Worm (Caenorhabditis elegans) whole organism, mixed stage, embryonic: Measurements from ENCODE around the gene T22D1.1.
A peak's percentile ranks its signal among the peaks of the same experiment; 100 is the strongest.

Experiments
- M03D4.4 ChIP-seq: sonication (generic microtip); optimal IDR thresholded peaks from 2 replicates; lab custom pipeline; 2017; ENCODE audit warnings: mild to moderate bottlenecking, missing genetic modification characterization, missing compliant biosample characterization
- blmp-1 ChIP-seq: fragments of 150-350 bp; optimal IDR thresholded peaks from 2 replicates; lab custom pipeline; 2014; ENCODE audit warnings: missing biosample characterization, missing genetic modification characterization
- ceh-39 ChIP-seq: fragments of 150-350 bp; optimal IDR thresholded peaks from 2 replicates; lab custom pipeline; 2014; ENCODE audit warnings: missing biosample characterization, missing genetic modification characterization
- ceh-43 ChIP-seq: fragments of 200-800 bp; sonication (Bioruptor generic); optimal IDR thresholded peaks from 2 replicates; lab custom pipeline; 2018; ENCODE audit warnings: mild to moderate bottlenecking, missing genetic modification characterization, moderate library complexity, missing compliant biosample characterization
- ceh-83 ChIP-seq: fragments of 200-800 bp; sonication (Bioruptor generic); optimal IDR thresholded peaks from 2 replicates; lab custom pipeline; 2018; ENCODE audit warnings: mild to moderate bottlenecking, missing genetic modification characterization, missing compliant biosample characterization
- ces-1 ChIP-seq: fragments of 150-350 bp; optimal IDR thresholded peaks from 2 replicates; lab custom pipeline; 2014; ENCODE audit warnings: missing biosample characterization, missing genetic modification reagents, missing genetic modification characterization
- cnd-1 ChIP-seq: fragments of 200-800 bp; sonication (Bioruptor generic); optimal IDR thresholded peaks from 2 replicates; lab custom pipeline; 2018; ENCODE audit warnings: mild to moderate bottlenecking, missing genetic modification characterization, missing compliant biosample characterization
- drap-1 ChIP-seq: fragments of 200-800 bp; sonication (Bioruptor generic); optimal IDR thresholded peaks from 3 replicates; lab custom pipeline; 2018; ENCODE audit warnings: mild to moderate bottlenecking, missing genetic modification characterization, missing compliant biosample characterization
- elt-1 ChIP-seq: sonication (generic microtip); optimal IDR thresholded peaks from 2 replicates; lab custom pipeline; 2017; ENCODE audit warnings: missing genetic modification characterization, mild to moderate bottlenecking, missing compliant biosample characterization, antibody characterized with exemption, moderate library complexity, borderline replicate concordance; ENCODE audit not compliant: insufficient read depth
- elt-3 ChIP-seq: fragments of 150-350 bp; optimal IDR thresholded peaks from 2 replicates; lab custom pipeline; 2014; ENCODE audit warnings: missing biosample characterization, missing genetic modification characterization
- flh-1 ChIP-seq: fragments of 200-800 bp; sonication (Bioruptor generic); optimal IDR thresholded peaks from 2 replicates; lab custom pipeline; 2018; ENCODE audit warnings: mild to moderate bottlenecking, missing genetic modification characterization, moderate library complexity, missing compliant biosample characterization
- ham-2 ChIP-seq: fragments of 200-800 bp; sonication (Bioruptor generic); optimal IDR thresholded peaks from 2 replicates; lab custom pipeline; 2018; ENCODE audit warnings: mild to moderate bottlenecking, missing genetic modification characterization, missing compliant biosample characterization
- hlh-1 ChIP-seq: fragments of 150-350 bp; optimal IDR thresholded peaks from 2 replicates; lab custom pipeline; 2014; ENCODE audit warnings: missing biosample characterization, missing genetic modification reagents, missing genetic modification characterization
- lin-13 ChIP-seq: fragments of 150-350 bp; optimal IDR thresholded peaks from 2 replicates; lab custom pipeline; 2014; ENCODE audit warnings: missing biosample characterization, missing genetic modification characterization
- lin-32 ChIP-seq: fragments of 200-800 bp; sonication (Bioruptor generic); optimal IDR thresholded peaks from 2 replicates; lab custom pipeline; 2018; ENCODE audit warnings: mild to moderate bottlenecking, missing genetic modification characterization, missing compliant biosample characterization
- lsy-2 ChIP-seq: fragments of 150-350 bp; optimal IDR thresholded peaks from 2 replicates; lab custom pipeline; 2014; ENCODE audit warnings: missing biosample characterization, missing genetic modification characterization
- mab-5 ChIP-seq: fragments of 150-350 bp; optimal IDR thresholded peaks from 2 replicates; lab custom pipeline; 2014; ENCODE audit warnings: missing biosample characterization, missing genetic modification characterization
- mep-1 ChIP-seq: fragments of 150-350 bp; optimal IDR thresholded peaks from 2 replicates; lab custom pipeline; 2017; ENCODE audit warnings: missing biosample characterization, missing genetic modification reagents, missing genetic modification characterization, inconsistent platforms
- nhr-12 ChIP-seq: fragments of 150-350 bp; optimal IDR thresholded peaks from 2 replicates; lab custom pipeline; 2014; ENCODE audit warnings: missing biosample characterization, missing genetic modification characterization
- nhr-2 ChIP-seq: fragments of 150-350 bp; optimal IDR thresholded peaks from 2 replicates; lab custom pipeline; 2014; ENCODE audit warnings: missing biosample characterization, missing genetic modification characterization
- nhr-76 ChIP-seq: sonication (generic microtip); optimal IDR thresholded peaks from 2 replicates; lab custom pipeline; 2017; ENCODE audit warnings: missing biosample characterization, missing genetic modification characterization
- sem-2 ChIP-seq: fragments of 200-800 bp; sonication (Bioruptor generic); optimal IDR thresholded peaks from 2 replicates; lab custom pipeline; 2018; ENCODE audit warnings: mild to moderate bottlenecking, missing genetic modification characterization, missing compliant biosample characterization
- sptf-1 ChIP-seq: sonication (generic microtip); optimal IDR thresholded peaks from 2 replicates; lab custom pipeline; 2017; ENCODE audit warnings: mild to moderate bottlenecking, missing genetic modification characterization, moderate library complexity, missing compliant biosample characterization
- tbx-8 ChIP-seq: fragments of 200-800 bp; sonication (Bioruptor generic); optimal IDR thresholded peaks from 2 replicates; lab custom pipeline; 2018; ENCODE audit warnings: mild to moderate bottlenecking, missing genetic modification characterization, moderate library complexity, missing compliant biosample characterization
- unc-120 ChIP-seq: sonication (generic microtip); optimal IDR thresholded peaks from 2 replicates; lab custom pipeline; 2017; ENCODE audit warnings: missing genetic modification characterization, missing compliant biosample characterization; ENCODE audit not compliant: poor library complexity, severe bottlenecking
- unc-39 ChIP-seq: fragments of 150-350 bp; optimal IDR thresholded peaks from 2 replicates; lab custom pipeline; 2014; ENCODE audit warnings: missing biosample characterization, missing genetic modification characterization
- unc-62 ChIP-seq: fragments of 150-350 bp; optimal IDR thresholded peaks from 2 replicates; lab custom pipeline; 2014; ENCODE audit warnings: missing biosample characterization, missing genetic modification reagents, missing genetic modification characterization
- zip-8 ChIP-seq: fragments of 150-350 bp; optimal IDR thresholded peaks from 2 replicates; lab custom pipeline; 2014; ENCODE audit warnings: missing biosample characterization, missing genetic modification characterization
- ztf-11 ChIP-seq: fragments of 150-350 bp; optimal IDR thresholded peaks from 2 replicates; lab custom pipeline; 2014; ENCODE audit warnings: missing biosample characterization, missing genetic modification characterization

The T22D1.1 gene

ce11 chrIV:6928417-6928816 is 5.2 kb downstream of the T22D1.1 start, which contains the start of gene cest-6:
TSS of gene cest-6 (minus strand) at chrIV:6928517.
- no peak for TF ChIP-seq sem-2
- TF ChIP-seq elt-1 (tag; lab: Kevin White, UChicago) = no peak

- TF ChIP-seq sem-2 (no peak), drap-1 (GFP tag; lab: Kevin White, UChicago) (no peak), lin-13 (tag; lab: Kevin White, UChicago) (no peak), flh-1 (GFP tag; lab: Kevin White, UChicago) (no peak), elt-3 (tag; lab: Kevin White, UChicago) (no peak)
Measured at ce11 chrIV:6937548-6937947, 14.4 kb downstream of the T22D1.1 start, which contains the start of gene npr-12. TSS of gene npr-12 (minus strand) at chrIV:6937648.

ce11 chrIV:6941101-6941500 is 17.9 kb downstream of the T22D1.1 start:
- TF ChIP-seq nhr-2 (tag; lab: Kevin White, UChicago) (no peak), ceh-83 (GFP tag; lab: Kevin White, UChicago) (no peak)

ce11 chrIV:6946832-6947231 is 23.7 kb downstream of the T22D1.1 start:
- TF ChIP-seq drap-1 (GFP tag; lab: Kevin White, UChicago) = no peak
- TF ChIP-seq unc-62 (GFP tag; lab: Kevin White, UChicago) = peak; percentile 95
- TF ChIP-seq ceh-39 (tag; lab: Kevin White, UChicago) = no peak
- TF ChIP-seq hlh-1 (tag; lab: Kevin White, UChicago) = peak; percentile 92
- TF ChIP-seq flh-1 (GFP tag; lab: Kevin White, UChicago) = no peak
- peak; percentile 27 for TF ChIP-seq unc-120 (tag; lab: Kevin White, UChicago)
- TF ChIP-seq lin-32 = no peak
- no peak for TF ChIP-seq blmp-1 (tag; lab: Kevin White, UChicago)
- TF ChIP-seq ceh-43 (GFP tag; lab: Kevin White, UChicago) = no peak
- TF ChIP-seq elt-3 (tag; lab: Kevin White, UChicago) = no peak

ce11 chrIV:6951259-6951658 is 28.1 kb downstream of the T22D1.1 start:
- no peak for TF ChIP-seq unc-39
- no peak for TF ChIP-seq mep-1 (tag; lab: Kevin White, UChicago)
- TF ChIP-seq ces-1 = peak; percentile 8
- TF ChIP-seq unc-120 (tag; lab: Kevin White, UChicago) = no peak
- TF ChIP-seq blmp-1 (tag; lab: Kevin White, UChicago) = no peak

- TF ChIP-seq ces-1 (peak; percentile 4), elt-3 (tag; lab: Kevin White, UChicago) (no peak)
Measured at ce11 chrIV:6954682-6955081, 31.5 kb downstream of the T22D1.1 start.

- no peak for TF ChIP-seq nhr-76 (tag; lab: Kevin White, UChicago)
- TF ChIP-seq hlh-1 (tag; lab: Kevin White, UChicago) = no peak
- peak; percentile 96 for TF ChIP-seq ces-1
- TF ChIP-seq, all 35 proteins: peak for 1
Measured at ce11 chrIV:6956668-6957067, 33.5 kb downstream of the T22D1.1 start.

ce11 chrIV:6957341-6957740 is 34.2 kb downstream of the T22D1.1 start, which contains the start of gene jnk-1:
TSS of gene jnk-1 (plus strand) at chrIV:6957641.
- TF ChIP-seq cnd-1 (tag; lab: Kevin White, UChicago) (no peak), lin-32 (no peak), hlh-1 (tag; lab: Kevin White, UChicago) (no peak), nhr-2 (tag; lab: Kevin White, UChicago) (no peak), unc-120 (tag; lab: Kevin White, UChicago) (no peak), elt-3 (tag; lab: Kevin White, UChicago) (no peak), flh-1 (GFP tag; lab: Kevin White, UChicago) (no peak), ztf-11 (tag; lab: Kevin White, UChicago) (no peak), M03D4.4 (no peak), sptf-1 (tag; lab: Kevin White, UChicago) (no peak), tbx-8 (GFP tag; lab: Kevin White, UChicago) (no peak), zip-8 (tag; lab: Kevin White, UChicago) (no peak), mep-1 (tag; lab: Kevin White, UChicago) (no peak), mab-5 (tag; lab: Kevin White, UChicago) (no peak), lsy-2 (tag; lab: Kevin White, UChicago) (no peak), nhr-12 (tag; lab: Kevin White, UChicago) (no peak), ham-2 (GFP tag; lab: Kevin White, UChicago) (no peak), unc-39 (no peak)
- TF ChIP-seq, all 35 proteins: peak for 0
